Fruit fly (Drosophila melanogaster): ENCODE results near the gene cerv.

The cerv gene

dm6 chrX:15610173-15610572 is 32.2 kb upstream of the cerv start:
- TF ChIP-seq h (optimal IDR thresholded peaks at IDR 0.05), result no peak
- no peak for TF ChIP-seq psq (optimal IDR thresholded peaks at IDR 0.05)
- TF ChIP-seq insv (optimal IDR thresholded peaks at IDR 0.05), result no peak
- no peak for TF ChIP-seq Myc (optimal IDR thresholded peaks at IDR 0.05)
- TF ChIP-seq Sin3A (optimal IDR thresholded peaks at IDR 0.05), result no peak
- TF ChIP-seq ttk (optimal IDR thresholded peaks at IDR 0.05), result no peak

- TF ChIP-seq insv (optimal IDR thresholded peaks at IDR 0.05) (no peak), ttk (optimal IDR thresholded peaks at IDR 0.05) (no peak), Sin3A (optimal IDR thresholded peaks at IDR 0.05) (no peak), h (optimal IDR thresholded peaks at IDR 0.05) (no peak)
Measured at dm6 chrX:15609351-15609750, 31.4 kb upstream of the cerv start.

dm6 chrX:15608751-15609345 is 30.9 kb upstream of the cerv start:
- TF ChIP-seq h (optimal IDR thresholded peaks at IDR 0.05), result no peak
- no peak for TF ChIP-seq psq (optimal IDR thresholded peaks at IDR 0.05)
- no peak for TF ChIP-seq Myc (optimal IDR thresholded peaks at IDR 0.05)
- no peak for TF ChIP-seq ttk (optimal IDR thresholded peaks at IDR 0.05)
- no peak for TF ChIP-seq Sin3A (optimal IDR thresholded peaks at IDR 0.05)
- TF ChIP-seq insv (optimal IDR thresholded peaks at IDR 0.05), result no peak

- TF ChIP-seq h (optimal IDR thresholded peaks at IDR 0.05) (no peak), Myc (optimal IDR thresholded peaks at IDR 0.05) (no peak), psq (optimal IDR thresholded peaks at IDR 0.05) (no peak), Sin3A (optimal IDR thresholded peaks at IDR 0.05) (no peak), insv (optimal IDR thresholded peaks at IDR 0.05) (no peak), ttk (optimal IDR thresholded peaks at IDR 0.05) (no peak)
Measured at dm6 chrX:15602438-15602837, 24.5 kb upstream of the cerv start.

DNA sequence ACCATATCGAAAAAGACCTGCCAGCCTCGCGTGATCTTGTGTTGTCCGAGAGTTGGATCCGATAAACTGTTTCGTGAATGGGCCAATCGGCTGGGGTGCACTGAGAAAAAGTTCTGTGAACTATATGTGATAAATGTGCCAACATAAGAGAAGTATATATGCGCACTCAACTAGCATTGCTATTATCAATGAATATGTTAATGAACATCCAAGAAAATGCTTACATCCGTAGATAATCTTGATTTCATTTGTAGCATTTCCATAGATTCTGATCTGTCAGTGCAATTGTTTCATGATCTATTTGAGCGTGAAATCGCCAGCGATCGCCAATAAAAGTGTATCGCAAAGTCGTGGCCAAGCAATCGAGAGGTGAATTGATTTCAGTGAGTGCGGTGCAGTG is 23.3 kb upstream of the cerv start:
- no peak for TF ChIP-seq ttk (optimal IDR thresholded peaks at IDR 0.05)
- TF ChIP-seq psq (optimal IDR thresholded peaks at IDR 0.05), result no peak
- no peak for TF ChIP-seq h (optimal IDR thresholded peaks at IDR 0.05)
- no peak for TF ChIP-seq insv (optimal IDR thresholded peaks at IDR 0.05)
- no peak for TF ChIP-seq Myc (optimal IDR thresholded peaks at IDR 0.05)
- no peak for TF ChIP-seq Sin3A (optimal IDR thresholded peaks at IDR 0.05)

- TF ChIP-seq Sin3A (optimal IDR thresholded peaks at IDR 0.05) (no peak), h (optimal IDR thresholded peaks at IDR 0.05) (no peak), Myc (optimal IDR thresholded peaks at IDR 0.05) (no peak), insv (optimal IDR thresholded peaks at IDR 0.05) (no peak), ttk (optimal IDR thresholded peaks at IDR 0.05) (no peak), psq (optimal IDR thresholded peaks at IDR 0.05) (no peak)
Measured at dm6 chrX:15599697-15600096, 21.7 kb upstream of the cerv start.

- no peak for TF ChIP-seq h (optimal IDR thresholded peaks at IDR 0.05)
- no peak for TF ChIP-seq insv (optimal IDR thresholded peaks at IDR 0.05)
- TF ChIP-seq Myc (optimal IDR thresholded peaks at IDR 0.05), result no peak
- TF ChIP-seq Sin3A (optimal IDR thresholded peaks at IDR 0.05), result no peak
- no peak for TF ChIP-seq psq (optimal IDR thresholded peaks at IDR 0.05)
- TF ChIP-seq ttk (optimal IDR thresholded peaks at IDR 0.05), result no peak
Measured at dm6 chrX:15594230-15594857, 16.4 kb upstream of the cerv start.

dm6 chrX:15593477-15594229 is 15.7 kb upstream of the cerv start, which contains the start of gene Chsy:
Gene Chsy, minus strand, starts transcription at chrX:15593534.
- TF ChIP-seq h (optimal IDR thresholded peaks at IDR 0.05) (no peak), psq (optimal IDR thresholded peaks at IDR 0.05) (no peak), Myc (optimal IDR thresholded peaks at IDR 0.05) (no peak), Sin3A (optimal IDR thresholded peaks at IDR 0.05) (no peak), ttk (optimal IDR thresholded peaks at IDR 0.05) (no peak), insv (optimal IDR thresholded peaks at IDR 0.05) (no peak)

- TF ChIP-seq insv (optimal IDR thresholded peaks at IDR 0.05), result no peak
- TF ChIP-seq ttk (optimal IDR thresholded peaks at IDR 0.05), result no peak
- TF ChIP-seq Sin3A (optimal IDR thresholded peaks at IDR 0.05), result no peak
- TF ChIP-seq Myc (optimal IDR thresholded peaks at IDR 0.05), result no peak
- TF ChIP-seq psq (optimal IDR thresholded peaks at IDR 0.05), result no peak
- TF ChIP-seq h (optimal IDR thresholded peaks at IDR 0.05), result no peak
Measured at dm6 chrX:15592822-15593476, 15.0 kb upstream of the cerv start.

dm6 chrX:15591721-15592491 is 13.9 kb upstream of the cerv start:
- TF ChIP-seq Myc (optimal IDR thresholded peaks at IDR 0.05) (no peak), insv (optimal IDR thresholded peaks at IDR 0.05) (no peak), ttk (optimal IDR thresholded peaks at IDR 0.05) (no peak), h (optimal IDR thresholded peaks at IDR 0.05) (no peak), Sin3A (optimal IDR thresholded peaks at IDR 0.05) (no peak), psq (optimal IDR thresholded peaks at IDR 0.05) (no peak)

DNA sequence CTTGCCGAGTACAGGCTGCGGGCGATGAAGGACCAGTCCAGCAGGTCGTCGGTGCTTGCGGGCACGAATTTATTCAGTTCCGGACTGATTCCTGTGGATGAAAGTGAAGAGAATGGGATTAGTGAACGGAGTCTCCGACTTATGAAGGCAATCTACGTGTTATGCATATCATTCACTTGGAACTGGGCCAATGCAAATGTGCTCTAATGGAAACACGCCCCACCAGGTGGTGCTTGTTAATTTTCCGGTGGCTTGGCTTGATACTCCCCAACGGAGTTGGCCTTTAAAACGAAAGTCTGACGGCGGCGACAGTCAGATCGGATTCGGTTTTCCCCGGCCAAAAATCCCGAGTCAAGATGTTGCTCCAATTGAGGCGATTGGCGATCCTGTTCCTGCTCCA is 9.5 kb upstream of the cerv start, which contains the start of gene Alp11:
TSS of gene Alp11 (plus strand) at position 301 of the 400 bp plus-strand sequence.
- TF ChIP-seq ttk (optimal IDR thresholded peaks at IDR 0.05) (no peak), Sin3A (optimal IDR thresholded peaks at IDR 0.05) (no peak), h (optimal IDR thresholded peaks at IDR 0.05) (no peak), insv (optimal IDR thresholded peaks at IDR 0.05) (no peak), psq (optimal IDR thresholded peaks at IDR 0.05) (no peak), Myc (optimal IDR thresholded peaks at IDR 0.05) (no peak)
